Fruit fly (Drosophila melanogaster) whole organism, embryonic: ENCODE results near the gene CG17343.

Experiments
- Adf1 ChIP-seq: fragments of 200-800 bp; sonication (Bioruptor generic); IDR thresholded peaks from 2 replicates; pipeline ENCODE4 v1.3.6; 2022; ENCODE audit warnings: missing biosample characterization, missing genetic modification characterization
- Atf-2 ChIP-seq: fragments of 200-800 bp; sonication (Bioruptor generic); optimal IDR thresholded peaks from 2 replicates; lab custom pipeline; 2016; ENCODE audit warnings: missing biosample characterization, missing genetic modification characterization
- Atf6 ChIP-seq: fragments of 200-800 bp; sonication (Bioruptor generic); IDR thresholded peaks from 2 replicates; pipeline ENCODE4 v1.3.6; 2022; ENCODE audit warnings: missing biosample characterization, missing genetic modification characterization
- BtbVII ChIP-seq: fragments of 200-800 bp; sonication (Bioruptor generic); optimal IDR thresholded peaks from 3 replicates; lab custom pipeline; 2017; ENCODE audit warnings: missing biosample characterization, mild to moderate bottlenecking, missing genetic modification characterization
- CG10274 ChIP-seq: fragments of 200-800 bp; sonication (Bioruptor generic); optimal IDR thresholded peaks from 3 replicates; lab custom pipeline; 2017; ENCODE audit warnings: missing biosample characterization, mild to moderate bottlenecking, missing genetic modification characterization
- CG10321 ChIP-seq: fragments of 200-800 bp; sonication (Bioruptor generic); IDR thresholded peaks from 2 replicates; pipeline ENCODE4 v1.3.6; 2022; ENCODE audit warnings: missing biosample characterization, missing genetic modification characterization
- CG10366 ChIP-seq: fragments of 200-800 bp; sonication (Bioruptor generic); IDR thresholded peaks from 2 replicates; pipeline ENCODE4 v1.3.6; 2022; ENCODE audit warnings: missing biosample characterization, missing genetic modification characterization
- CG10543 ChIP-seq: fragments of 200-800 bp; sonication (Bioruptor generic); optimal IDR thresholded peaks from 3 replicates; lab custom pipeline; 2017; ENCODE audit warnings: missing biosample characterization, mild to moderate bottlenecking, missing genetic modification characterization, moderate library complexity
- CG10654 ChIP-seq: fragments of 200-800 bp; sonication (Bioruptor generic); optimal IDR thresholded peaks from 2 replicates; lab custom pipeline; 2016; ENCODE audit warnings: missing biosample characterization, missing genetic modification characterization
- CG1233 ChIP-seq: fragments of 200-800 bp; sonication (Bioruptor generic); optimal IDR thresholded peaks from 4 replicates; lab custom pipeline; 2018; ENCODE audit warnings: missing biosample characterization, mild to moderate bottlenecking, missing genetic modification characterization
- CG13624 ChIP-seq: fragments of 200-800 bp; sonication (Bioruptor generic); optimal IDR thresholded peaks from 2 replicates; lab custom pipeline; 2016; ENCODE audit warnings: missing biosample characterization, missing genetic modification characterization
- CG13775 ChIP-seq: fragments of 200-800 bp; sonication (Bioruptor generic); optimal IDR thresholded peaks from 3 replicates; lab custom pipeline; 2017; ENCODE audit warnings: missing biosample characterization, mild to moderate bottlenecking, missing genetic modification characterization
- CG14050 ChIP-seq: fragments of 200-800 bp; sonication (Bioruptor generic); IDR thresholded peaks from 3 replicates; pipeline ENCODE4 v1.3.6; 2022; ENCODE audit warnings: missing biosample characterization, missing genetic modification characterization
- CG15011 ChIP-seq: fragments of 200-800 bp; sonication (Bioruptor generic); optimal IDR thresholded peaks from 3 replicates; lab custom pipeline; 2018; ENCODE audit warnings: missing biosample characterization, mild to moderate bottlenecking, missing genetic modification characterization
- CG15514 ChIP-seq: fragments of 200-800 bp; sonication (Bioruptor generic); optimal IDR thresholded peaks from 3 replicates; lab custom pipeline; 2017; ENCODE audit warnings: missing biosample characterization, missing genetic modification characterization, mild to moderate bottlenecking, moderate library complexity, missing genetic modification reagents
- CG1647 ChIP-seq: fragments of 200-800 bp; sonication (Bioruptor generic); optimal IDR thresholded peaks from 3 replicates; lab custom pipeline; 2016; ENCODE audit warnings: missing biosample characterization, missing genetic modification characterization
- CG17802 ChIP-seq: fragments of 200-800 bp; sonication (Bioruptor generic); optimal IDR thresholded peaks from 2 replicates; lab custom pipeline; 2018; ENCODE audit warnings: missing biosample characterization, mild to moderate bottlenecking, missing genetic modification characterization, moderate library complexity
- CG1792 ChIP-seq: fragments of 200-800 bp; sonication (Bioruptor generic); optimal IDR thresholded peaks from 2 replicates; lab custom pipeline; 2016; ENCODE audit warnings: missing biosample characterization, missing genetic modification characterization
- CG2116 ChIP-seq: fragments of 200-800 bp; sonication (Bioruptor generic); optimal IDR thresholded peaks from 3 replicates; lab custom pipeline; 2018; ENCODE audit warnings: missing biosample characterization, mild to moderate bottlenecking, missing genetic modification characterization
- CG4360 ChIP-seq: fragments of 200-800 bp; sonication (Bioruptor generic); IDR thresholded peaks from 2 replicates; pipeline ENCODE4 v1.3.6; 2022; ENCODE audit warnings: missing biosample characterization, missing genetic modification characterization
- CG4424 ChIP-seq: fragments of 200-800 bp; sonication (Bioruptor generic); optimal IDR thresholded peaks from 3 replicates; lab custom pipeline; 2016; ENCODE audit warnings: missing biosample characterization, missing genetic modification characterization
- CG6254 ChIP-seq: fragments of 200-800 bp; sonication (Bioruptor generic); optimal IDR thresholded peaks from 3 replicates; lab custom pipeline; 2017; ENCODE audit warnings: mild to moderate bottlenecking, missing biosample characterization, missing genetic modification reagents, missing genetic modification characterization
- CG6813 ChIP-seq: fragments of 200-800 bp; sonication (Bioruptor generic); optimal IDR thresholded peaks from 2 replicates; lab custom pipeline; 2017; ENCODE audit warnings: missing biosample characterization, missing genetic modification characterization, mild to moderate bottlenecking, moderate library complexity, missing genetic modification reagents
- CkIIα-i1 ChIP-seq: fragments of 200-800 bp; sonication (Bioruptor generic); IDR thresholded peaks from 2 replicates; pipeline ENCODE4 v1.3.6; 2022; ENCODE audit warnings: missing biosample characterization, missing genetic modification characterization
- Dek ChIP-seq: fragments of 200-800 bp; sonication (Bioruptor generic); optimal IDR thresholded peaks from 3 replicates; lab custom pipeline; 2019; ENCODE audit warnings: missing biosample characterization, mild to moderate bottlenecking, missing genetic modification characterization, moderate library complexity
- Doc3 ChIP-seq: fragments of 200-800 bp; sonication (Bioruptor generic); IDR thresholded peaks from 3 replicates; pipeline ENCODE4 v1.3.6; 2022; ENCODE audit warnings: missing biosample characterization, missing genetic modification characterization; ENCODE audit not compliant: partially characterized antibody
- Drgx ChIP-seq: fragments of 200-800 bp; sonication (Bioruptor generic); IDR thresholded peaks from 2 replicates; pipeline ENCODE4 v1.3.6; 2022; ENCODE audit warnings: missing biosample characterization, missing genetic modification characterization
- Ets97D ChIP-seq: fragments of 200-800 bp; sonication (Bioruptor generic); optimal IDR thresholded peaks from 3 replicates; lab custom pipeline; 2016; ENCODE audit warnings: missing biosample characterization, missing genetic modification characterization
- Fer2 ChIP-seq: fragments of 200-800 bp; sonication (Bioruptor generic); optimal IDR thresholded peaks from 2 replicates; lab custom pipeline; 2018; ENCODE audit warnings: missing biosample characterization, mild to moderate bottlenecking, missing genetic modification characterization, moderate library complexity
- Hmr ChIP-seq: fragments of 200-800 bp; sonication (Bioruptor generic); optimal IDR thresholded peaks from 3 replicates; lab custom pipeline; 2017; ENCODE audit warnings: mild to moderate bottlenecking, missing biosample characterization, missing genetic modification reagents, missing genetic modification characterization
- Hmx ChIP-seq: fragments of 200-800 bp; sonication (Bioruptor generic); optimal IDR thresholded peaks from 2 replicates; lab custom pipeline; 2016; ENCODE audit warnings: missing biosample characterization, missing genetic modification characterization
- Mrtf ChIP-seq: fragments of 200-800 bp; sonication (Bioruptor generic); IDR thresholded peaks from 3 replicates; pipeline ENCODE4 v1.3.6; 2022; ENCODE audit warnings: missing biosample characterization, missing genetic modification characterization
- NC2α ChIP-seq: fragments of 200-800 bp; sonication (Bioruptor generic); optimal IDR thresholded peaks from 2 replicates; lab custom pipeline; 2016; ENCODE audit warnings: missing biosample characterization, missing genetic modification characterization
- Nf-YA ChIP-seq: fragments of 200-800 bp; sonication (Bioruptor generic); IDR thresholded peaks from 2 replicates; pipeline ENCODE4 v1.3.6; 2022; ENCODE audit warnings: missing biosample characterization, missing genetic modification characterization
- PHDP ChIP-seq: fragments of 200-800 bp; sonication (Bioruptor generic); optimal IDR thresholded peaks from 3 replicates; lab custom pipeline; 2018; ENCODE audit warnings: missing biosample characterization, mild to moderate bottlenecking, missing genetic modification characterization, moderate library complexity
- Spps ChIP-seq: fragments of 200-800 bp; sonication (Bioruptor generic); optimal IDR thresholded peaks from 2 replicates; lab custom pipeline; 2018; ENCODE audit warnings: missing biosample characterization, mild to moderate bottlenecking, missing genetic modification characterization
- Vsx1 ChIP-seq: fragments of 200-800 bp; sonication (Bioruptor generic); optimal IDR thresholded peaks from 2 replicates; lab custom pipeline; 2017; ENCODE audit warnings: missing biosample characterization, mild to moderate bottlenecking, missing genetic modification characterization, missing genetic modification reagents
- bab2 ChIP-seq: fragments of 200-800 bp; sonication (Bioruptor generic); optimal IDR thresholded peaks from 2 replicates; lab custom pipeline; 2016; ENCODE audit warnings: missing biosample characterization, missing genetic modification characterization
- crp ChIP-seq, 2 experiments: fragments of 200-800 bp; sonication (Bioruptor generic); optimal IDR thresholded peaks; 2 replicates in 1 of 2; 3 replicates in 1 of 2; lab custom pipeline; 2017; ENCODE audit warnings: missing biosample characterization in 2 of 2, missing genetic modification characterization in 2 of 2, mild to moderate bottlenecking in 1 of 2, moderate library complexity in 1 of 2
- ind ChIP-seq: fragments of 200-800 bp; sonication (Bioruptor generic); optimal IDR thresholded peaks from 3 replicates; lab custom pipeline; 2016; ENCODE audit warnings: missing biosample characterization, missing genetic modification characterization
- insv ChIP-seq, 2 experiments: fragments of 200-800 bp; sonication (Bioruptor generic); optimal IDR thresholded peaks; 3 replicates each; lab custom pipeline; 2016 to 2018; ENCODE audit warnings: missing biosample characterization in 2 of 2, missing genetic modification characterization in 2 of 2
- ken ChIP-seq: fragments of 200-800 bp; sonication (Bioruptor generic); IDR thresholded peaks from 3 replicates; pipeline ENCODE4 v1.3.6; 2022; ENCODE audit warnings: missing biosample characterization, missing genetic modification characterization
- p53 ChIP-seq: fragments of 200-800 bp; sonication (Bioruptor generic); optimal IDR thresholded peaks from 2 replicates; lab custom pipeline; 2016; ENCODE audit warnings: missing biosample characterization, missing genetic modification characterization
- phol ChIP-seq: fragments of 200-800 bp; sonication (Bioruptor generic); optimal IDR thresholded peaks from 3 replicates; lab custom pipeline; 2018; ENCODE audit warnings: missing biosample characterization, mild to moderate bottlenecking, missing genetic modification characterization, moderate library complexity
- sim ChIP-seq: fragments of 200-800 bp; sonication (Bioruptor generic); IDR thresholded peaks from 2 replicates; pipeline ENCODE4 v1.3.6; 2022; ENCODE audit warnings: missing biosample characterization, missing genetic modification characterization
- vvl ChIP-seq: fragments of 200-800 bp; sonication (Bioruptor generic); IDR thresholded peaks from 2 replicates; pipeline ENCODE4 v1.3.6; 2022; ENCODE audit warnings: missing biosample characterization, missing genetic modification characterization
- wek ChIP-seq: fragments of 200-800 bp; sonication (Bioruptor generic); optimal IDR thresholded peaks from 3 replicates; lab custom pipeline; 2018; ENCODE audit warnings: missing biosample characterization, mild to moderate bottlenecking, missing genetic modification characterization, moderate library complexity
- zen ChIP-seq: fragments of 200-800 bp; sonication (Bioruptor generic); optimal IDR thresholded peaks from 3 replicates; lab custom pipeline; 2018; ENCODE audit warnings: missing biosample characterization, mild to moderate bottlenecking, missing genetic modification characterization, moderate library complexity

CG17343 gene

DNA sequence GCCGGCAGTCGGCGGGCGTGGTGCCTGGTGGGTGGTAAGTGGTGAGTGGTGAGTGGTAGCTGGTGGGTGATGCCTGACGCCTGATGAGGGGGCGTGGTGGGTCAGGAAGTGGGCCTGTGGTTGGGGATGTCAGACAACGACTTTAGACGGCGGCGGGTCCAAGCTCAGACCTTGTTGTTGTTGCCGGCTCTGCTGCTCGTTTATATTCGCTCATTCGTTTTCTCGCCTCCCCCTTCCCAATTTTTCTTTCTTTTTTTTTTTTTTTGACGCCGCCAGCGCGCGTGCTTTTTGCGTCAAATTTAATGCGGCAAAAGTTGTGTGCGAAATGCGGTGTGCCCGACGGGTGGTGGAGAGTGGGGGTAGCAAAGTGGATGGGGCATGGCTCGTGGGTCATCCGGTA is 45.1 kb upstream of the CG17343 start (continued):
- TF ChIP-seq vvl, result no peak
- no peak for TF ChIP-seq insv (GFP tag; optimal IDR thresholded peaks at IDR 0.05; lab: Kevin White, UChicago)
- TF ChIP-seq CG10366 (GFP tag; lab: Robert Waterston, UW), result no peak
- no peak for TF ChIP-seq Atf6 (GFP tag; lab: Robert Waterston, UW)
- TF ChIP-seq Doc3 (GFP tag; lab: Robert Waterston, UW), result no peak
- TF ChIP-seq CG10543 (GFP tag; lab: Kevin White, UChicago), result peak; percentile 34
- no peak for TF ChIP-seq p53 (GFP tag; lab: Kevin White, UChicago)
- TF ChIP-seq CG13624 (GFP tag; lab: Kevin White, UChicago), result no peak
- TF ChIP-seq CG10274 (GFP tag; lab: Kevin White, UChicago), result no peak
- no peak for TF ChIP-seq CG4424 (GFP tag; lab: Kevin White, UChicago)
- TF ChIP-seq CG1647 (GFP tag; lab: Kevin White, UChicago), result no peak
- no peak for TF ChIP-seq Ets97D (GFP tag; lab: Kevin White, UChicago)
- TF ChIP-seq phol, result no peak
- TF ChIP-seq crp (GFP tag; optimal IDR thresholded peaks at IDR 0.05; lab: Kevin White, UChicago), result no peak
- TF ChIP-seq bab2 (GFP tag; lab: Kevin White, UChicago), result no peak
- TF ChIP-seq Nf-YA (GFP tag; lab: Robert Waterston, UW), result no peak
- TF ChIP-seq CG6813 (GFP tag; lab: Kevin White, UChicago), result no peak
- TF ChIP-seq sim (GFP tag; lab: Robert Waterston, UW), result no peak
- no peak for TF ChIP-seq Dek (tag; lab: Kevin White, UChicago)
- no peak for TF ChIP-seq CkIIα-i1
- TF ChIP-seq Hmx (GFP tag; lab: Kevin White, UChicago), result no peak
- no peak for TF ChIP-seq CG17802 (tag; lab: Kevin White, UChicago)
- no peak for TF ChIP-seq zen
- no peak for TF ChIP-seq CG10321

DNA sequence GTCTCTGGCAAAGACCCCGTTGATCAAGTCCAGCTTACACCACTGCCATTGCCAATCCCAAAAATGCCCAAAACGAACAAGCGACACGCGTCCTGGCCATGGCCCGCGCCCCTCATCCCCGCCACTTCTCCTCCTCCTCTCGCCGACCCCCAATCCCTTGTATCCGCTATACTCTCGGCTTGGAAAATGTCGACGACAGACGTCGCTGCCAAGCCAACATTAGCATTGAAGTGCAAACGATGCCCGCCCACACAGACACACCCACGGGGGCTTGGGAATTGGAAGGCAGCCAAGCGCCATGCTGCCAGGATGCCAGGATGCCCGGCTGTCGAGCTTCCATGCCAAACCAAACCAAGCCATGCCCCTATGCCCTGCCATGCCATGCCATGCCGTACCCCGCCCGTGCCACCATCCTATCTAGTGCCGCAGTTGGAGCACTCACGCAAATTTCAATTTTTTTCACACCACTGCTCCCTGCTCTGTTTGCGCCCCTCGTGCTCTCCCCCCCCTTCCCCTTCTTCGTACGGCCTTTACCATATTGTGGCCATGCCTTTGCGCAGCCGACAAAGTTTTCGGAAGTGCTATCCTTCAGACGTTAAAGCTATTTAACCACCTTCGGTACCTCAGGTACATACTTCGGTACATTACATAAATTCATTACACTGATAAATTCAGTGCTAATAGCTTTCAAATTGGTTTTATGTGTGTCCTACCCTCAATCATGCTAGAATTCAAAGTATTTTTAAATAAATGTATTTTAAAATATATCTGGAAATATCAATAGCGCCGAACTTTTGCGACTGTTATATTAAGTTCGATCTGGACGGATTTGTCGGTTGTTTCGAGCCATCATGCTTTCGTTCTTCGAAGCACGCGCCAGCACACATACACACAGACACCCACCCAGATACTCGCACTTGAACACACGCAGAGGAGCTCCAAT is 43.2 kb upstream of the CG17343 start:
- TF ChIP-seq CG4360 (GFP tag; lab: Robert Waterston, UW) (no peak), CG13775 (GFP tag; lab: Kevin White, UChicago) (peak; percentile 68), CG14050 (GFP tag; lab: Robert Waterston, UW) (peak; percentile 64), Spps (tag; lab: Kevin White, UChicago) (peak; percentile 49), wek (no peak), Mrtf (0 out of 3 replicates have a peak, but pooled peaks have one; percentile 26), CG15011 (GFP tag; lab: Kevin White, UChicago) (peak; percentile 67), Hmr (peak; percentile 90), Drgx (GFP tag; lab: Robert Waterston, UW) (no peak), NC2α (GFP tag; lab: Kevin White, UChicago) (no peak), ken (GFP tag; lab: Robert Waterston, UW) (peak; percentile 68; the same call in 1 of the 3 replicates), Atf6 (GFP tag; lab: Robert Waterston, UW) (peak; percentile 72), CG1792 (GFP tag; lab: Kevin White, UChicago) (no peak), Adf1 (GFP tag; lab: Robert Waterston, UW) (peak; percentile 44; the same call in 1 of the 2 replicates), CG15514 (GFP tag; lab: Kevin White, UChicago) (peak; percentile 43), ind (GFP tag; lab: Kevin White, UChicago) (peak; percentile 57), CG1233 (GFP tag; lab: Kevin White, UChicago) (peak; percentile 65), BtbVII (GFP tag; lab: Kevin White, UChicago) (peak; percentile 77), CG10654 (GFP tag; lab: Kevin White, UChicago) (peak; percentile 39), Atf-2 (GFP tag; lab: Kevin White, UChicago) (peak; percentile 1), CG2116 (peak; percentile 29), CG6254 (peak; percentile 49), Vsx1 (peak; percentile 62), PHDP (tag; lab: Kevin White, UChicago) (peak; percentile 85), Fer2 (peak; percentile 41)
